Worm (Caenorhabditis elegans): Measurements from ENCODE around the gene W04G3.12.

Gene W04G3.12

DNA sequence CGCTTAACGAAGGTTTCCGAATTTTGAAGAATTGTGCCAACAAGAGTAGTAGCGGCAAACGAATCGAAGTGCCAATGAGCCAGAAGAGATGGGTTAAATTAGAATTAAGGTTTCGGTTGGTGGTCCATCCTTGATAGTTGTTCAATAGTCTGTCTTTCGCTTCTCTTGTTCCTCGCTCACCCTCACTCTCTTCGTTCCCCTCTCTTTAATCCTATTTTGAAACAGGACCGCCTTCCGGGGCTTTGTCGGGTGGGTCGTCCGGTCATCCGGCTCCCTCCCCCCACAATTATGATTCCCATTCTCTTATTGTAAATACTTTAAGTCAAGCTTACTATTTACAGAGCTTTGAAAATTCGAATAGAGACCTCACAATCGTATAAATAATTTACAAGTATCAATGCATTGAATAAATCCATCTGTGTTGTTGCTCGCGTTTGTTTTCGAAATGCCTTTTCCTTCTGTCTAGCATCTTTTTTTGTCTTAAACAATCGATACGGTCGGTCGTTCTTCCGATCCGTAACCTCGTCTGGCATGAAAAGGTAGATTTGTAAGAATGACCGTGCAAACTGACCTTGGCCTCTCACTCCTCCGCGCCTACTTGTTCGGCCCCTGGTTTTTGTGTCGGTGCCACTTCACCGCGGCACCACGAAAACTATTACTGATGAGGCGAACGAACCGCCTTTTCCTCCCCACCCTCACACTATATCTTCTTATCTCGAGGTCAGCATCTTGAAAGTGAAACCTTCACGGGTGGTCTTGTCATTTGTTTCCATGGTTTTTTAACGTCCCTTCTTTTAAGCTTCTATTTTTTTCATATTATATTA, 43.3 kb downstream of the W04G3.12 start (continued):
- TF ChIP-seq egl-13 (tag; optimal IDR thresholded peaks at IDR 0.05) = no peak

DNA sequence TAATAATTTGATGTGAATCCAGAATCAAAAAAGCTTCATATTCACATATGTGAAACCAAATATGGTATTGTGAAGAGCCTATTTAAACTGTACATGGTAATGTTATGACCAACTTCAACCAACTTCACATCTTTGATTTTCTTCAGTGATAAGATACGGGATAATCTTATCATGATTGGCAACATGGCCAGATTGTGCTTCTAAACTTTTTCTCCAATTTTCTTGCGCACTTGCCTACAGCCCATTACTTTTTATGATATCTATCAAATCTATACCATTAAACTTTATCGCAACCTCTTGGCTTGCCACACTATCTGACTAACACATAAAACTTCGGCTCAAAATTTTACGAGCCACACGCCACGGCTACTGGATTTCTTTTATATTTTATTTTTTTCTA, 44.2 kb downstream of the W04G3.12 start:
- no peak for TF ChIP-seq mep-1 (tag; optimal IDR thresholded peaks at IDR 0.05)
- peak; percentile 30 for TF ChIP-seq rnt-1 (tag; optimal IDR thresholded peaks at IDR 0.05)
- peak in 4 of 6 experiments; percentile 85 to 91 (median 90) for TF ChIP-seq elt-3 (tag; optimal IDR thresholded peaks at IDR 0.05)
- TF ChIP-seq dsc-1 (tag; optimal IDR thresholded peaks at IDR 0.05) = peak; percentile 24
- peak; percentile 32 for TF ChIP-seq nhr-85 (tag)

DNA sequence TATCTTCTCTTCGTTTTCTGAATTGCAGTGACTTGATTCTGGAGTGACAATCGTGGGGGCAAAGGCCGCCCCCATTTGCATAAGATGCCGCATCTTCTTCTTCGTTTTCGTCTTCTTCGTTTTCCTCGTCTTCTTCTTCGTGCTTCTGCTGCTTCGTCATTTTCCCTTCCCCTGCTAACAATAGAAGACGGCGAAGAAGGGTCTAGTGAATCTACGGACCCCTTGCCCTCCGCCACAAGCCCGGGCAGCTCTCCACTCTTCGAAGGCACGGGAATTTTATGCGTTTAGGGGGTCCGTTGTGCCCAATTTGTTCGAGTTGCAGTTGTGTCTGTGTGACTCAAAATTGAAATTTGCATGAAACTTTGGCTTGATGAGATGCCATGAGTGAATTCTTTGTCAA, 44.7 kb downstream of the W04G3.12 start:
- TF ChIP-seq ceh-82 (tag; optimal IDR thresholded peaks at IDR 0.05) (peak in 1 of 3 experiments; percentile 5), lin-14 (GFP tag; optimal IDR thresholded peaks at IDR 0.05) (peak; percentile 10), hlh-4 (tag; optimal IDR thresholded peaks at IDR 0.05) (no peak), efl-1 (optimal IDR thresholded peaks at IDR 0.05) (no peak), efl-1 (GFP tag; optimal IDR thresholded peaks at IDR 0.05 in 1 of 2) (peak in 1 of 2 experiments; percentile 0), jun-1 (tag; optimal IDR thresholded peaks at IDR 0.05) (no peak), unc-130 (tag; optimal IDR thresholded peaks at IDR 0.05) (no peak), ceh-63 (GFP tag; optimal IDR thresholded peaks at IDR 0.05) (peak; percentile 2), nhr-47 (tag; optimal IDR thresholded peaks at IDR 0.05) (no peak)

DNA sequence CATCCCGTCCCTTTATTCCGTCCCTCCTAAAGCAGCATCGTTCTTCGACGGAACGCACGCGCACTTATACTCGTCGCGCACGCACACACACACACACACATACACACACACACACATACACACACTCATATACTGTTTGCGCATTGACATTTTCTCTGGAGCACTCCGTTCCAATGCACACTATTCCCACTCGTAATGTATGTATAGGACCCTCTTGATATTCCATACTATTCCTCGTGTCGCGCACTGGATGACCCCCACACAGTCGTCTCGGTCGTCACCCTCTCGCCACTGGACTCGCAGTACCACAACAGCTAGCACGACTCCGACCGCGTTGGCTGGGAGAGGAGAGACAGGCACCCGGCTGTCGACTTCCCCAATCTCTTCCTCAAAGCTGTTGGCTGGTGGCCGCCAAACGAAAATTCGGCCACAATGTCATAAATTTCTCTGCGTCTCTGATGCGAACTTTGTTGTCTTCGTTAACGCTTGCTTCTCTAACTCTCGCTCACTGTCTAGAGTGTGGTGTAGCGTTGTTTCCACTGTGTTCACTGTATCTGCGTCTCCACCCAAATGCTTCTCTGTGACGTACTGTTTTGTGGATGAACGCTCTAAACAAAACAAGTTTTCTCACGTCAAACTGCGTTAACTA, 45.4 kb downstream of the W04G3.12 start:
- TF ChIP-seq unc-30 (tag; optimal IDR thresholded peaks at IDR 0.05) = no peak
- peak; percentile 78 for TF ChIP-seq efl-3 (GFP tag; optimal IDR thresholded peaks at IDR 0.05)
- TF ChIP-seq nhr-12 (tag; optimal IDR thresholded peaks at IDR 0.05) = no peak
- TF ChIP-seq snpc-4 (tag; optimal IDR thresholded peaks at IDR 0.05) = peak; percentile 62
- TF ChIP-seq unc-98 (GFP tag; IDR thresholded peaks at IDR 0.05) = peak; percentile 56
- peak; percentile 90 for TF ChIP-seq xbp-1 (tag; optimal IDR thresholded peaks at IDR 0.05)
- peak; percentile 38 to 77 (median 72) for TF ChIP-seq ceh-82 (tag; optimal IDR thresholded peaks at IDR 0.05)
- TF ChIP-seq lsy-2 (tag; optimal IDR thresholded peaks at IDR 0.05) = peak; percentile 75 to 89
- TF ChIP-seq fos-1 (tag; optimal IDR thresholded peaks at IDR 0.05) = peak; percentile 66
- peak; percentile 99 for TF ChIP-seq lin-14 (GFP tag; optimal IDR thresholded peaks at IDR 0.05)
- TF ChIP-seq zag-1 (tag; optimal IDR thresholded peaks at IDR 0.05) = peak; percentile 72
- TF ChIP-seq C34B4.2 (tag; optimal IDR thresholded peaks at IDR 0.05) = no peak
- TF ChIP-seq unc-86 (tag; optimal IDR thresholded peaks at IDR 0.05) = peak; percentile 93
- peak; percentile 36 for TF ChIP-seq lin-39 (tag; optimal IDR thresholded peaks at IDR 0.05)
- TF ChIP-seq unc-130 (tag; optimal IDR thresholded peaks at IDR 0.05) = peak; percentile 65
- peak; percentile 71 for TF ChIP-seq isw-1 (GFP tag; IDR thresholded peaks at IDR 0.05)
- TF ChIP-seq ceh-90 (tag; optimal IDR thresholded peaks at IDR 0.05) = peak; percentile 51
- TF ChIP-seq lin-13 (GFP tag; optimal IDR thresholded peaks at IDR 0.05) = peak; percentile 89
- peak; percentile 85 for TF ChIP-seq irx-1 (tag; optimal IDR thresholded peaks at IDR 0.05)
- peak; percentile 57 for TF ChIP-seq blmp-1 (tag; optimal IDR thresholded peaks at IDR 0.05)
- TF ChIP-seq ztf-4 (tag; optimal IDR thresholded peaks at IDR 0.05) = peak; percentile 86
- TF ChIP-seq hlh-17 (GFP tag; optimal IDR thresholded peaks at IDR 0.05; ENCODE audit: borderline replicate concordance) = no peak
- peak; percentile 86 for TF ChIP-seq fkh-10 (GFP tag; optimal IDR thresholded peaks at IDR 0.05)
- TF ChIP-seq ces-1 (GFP tag; optimal IDR thresholded peaks at IDR 0.05) = no peak
- TF ChIP-seq vab-15 (tag; optimal IDR thresholded peaks at IDR 0.05) = no peak
- peak; percentile 1 for TF ChIP-seq Y116A8C.19 (tag; optimal IDR thresholded peaks at IDR 0.05; ENCODE audit: borderline replicate concordance)
- no peak for TF ChIP-seq unc-62 (GFP tag; optimal IDR thresholded peaks at IDR 0.05)
- peak; percentile 39 for TF ChIP-seq hpl-2 (GFP tag; optimal IDR thresholded peaks at IDR 0.05)
- no peak for TF ChIP-seq alr-1 (tag; optimal IDR thresholded peaks at IDR 0.05; ENCODE audit: borderline replicate concordance)
- TF ChIP-seq jun-1 (tag; optimal IDR thresholded peaks at IDR 0.05) = peak; percentile 86
- no peak for TF ChIP-seq tlp-1 (tag; optimal IDR thresholded peaks at IDR 0.05)
- no peak for TF ChIP-seq hlh-4 (tag; optimal IDR thresholded peaks at IDR 0.05)
- peak; percentile 32 to 51 (median 40) for TF ChIP-seq dpl-1 (GFP tag; optimal IDR thresholded peaks at IDR 0.05)
- TF ChIP-seq aly-2 (tag; optimal IDR thresholded peaks at IDR 0.05) = peak; percentile 4
- no peak for TF ChIP-seq ets-5 (GFP tag; IDR thresholded peaks at IDR 0.05)

All from whole organism, L1 larva.